Worm (Caenorhabditis elegans) whole organism, L1 larva: ENCODE data around the gene eftu-2.

Source experiments
- C04F5.9 ChIP-seq: sonication (generic microtip); optimal IDR thresholded peaks from 2 replicates; lab custom pipeline; 2016; ENCODE audit warnings: missing genetic modification characterization, missing compliant biosample characterization
- C34B4.2 ChIP-seq: sonication (generic microtip); optimal IDR thresholded peaks from 2 replicates; lab custom pipeline; 2017; ENCODE audit warnings: mild to moderate bottlenecking, missing genetic modification characterization, missing compliant biosample characterization
- F16B12.6 ChIP-seq: fragments of 150-350 bp; optimal IDR thresholded peaks from 2 replicates; lab custom pipeline; 2014; ENCODE audit warnings: missing biosample characterization, missing genetic modification characterization
- Y116A8C.19 ChIP-seq: sonication (generic microtip); optimal IDR thresholded peaks from 2 replicates; lab custom pipeline; 2016; ENCODE audit warnings: missing compliant biosample characterization, missing genetic modification characterization, borderline replicate concordance
- aly-2 ChIP-seq: fragments of 150-350 bp; optimal IDR thresholded peaks from 2 replicates; lab custom pipeline; 2014; ENCODE audit warnings: missing biosample characterization, missing genetic modification characterization
- ceh-63 ChIP-seq: fragments of 200-800 bp; sonication (Bioruptor generic); optimal IDR thresholded peaks from 2 replicates; lab custom pipeline; 2018; ENCODE audit warnings: mild to moderate bottlenecking, missing genetic modification characterization, missing compliant biosample characterization
- ceh-8 ChIP-seq: fragments of 200-800 bp; sonication (Bioruptor generic); optimal IDR thresholded peaks from 2 replicates; lab custom pipeline; 2018; ENCODE audit warnings: mild to moderate bottlenecking, missing genetic modification characterization, moderate library complexity, missing compliant biosample characterization
- ceh-82 ChIP-seq, 3 experiments: fragments of 150-350 bp in 1 of 3; sonication (generic microtip) in 2 of 3; optimal IDR thresholded peaks; 2 replicates each; lab custom pipeline; 2014 to 2017; ENCODE audit warnings: missing biosample characterization in 3 of 3, missing genetic modification characterization in 3 of 3
- ceh-88 ChIP-seq: fragments of 200-800 bp; sonication (Bioruptor generic); IDR thresholded peaks from 2 replicates; pipeline ENCODE4 v1.3.6; 2022; ENCODE audit warnings: missing genetic modification characterization, missing compliant biosample characterization
- dpl-1 ChIP-seq, 3 experiments: fragments of 150-350 bp in 2 of 3; sonication (generic microtip) in 1 of 3; optimal IDR thresholded peaks; 2 replicates each; lab custom pipeline; 2014 to 2017; ENCODE audit warnings: missing biosample characterization in 3 of 3, missing genetic modification characterization in 3 of 3, missing genetic modification reagents in 3 of 3
- dsc-1 ChIP-seq: sonication (generic microtip); optimal IDR thresholded peaks from 2 replicates; lab custom pipeline; 2016; ENCODE audit warnings: mild to moderate bottlenecking, missing genetic modification characterization, missing compliant biosample characterization
- elt-2 ChIP-seq: sonication (generic microtip); optimal IDR thresholded peaks from 2 replicates; lab custom pipeline; 2016; ENCODE audit warnings: missing genetic modification characterization, mild to moderate bottlenecking, inconsistent platforms, missing compliant biosample characterization, missing genetic modification reagents
- fkh-10 ChIP-seq: sonication (generic microtip); optimal IDR thresholded peaks from 2 replicates; lab custom pipeline; 2017; ENCODE audit warnings: missing biosample characterization, missing genetic modification reagents, missing genetic modification characterization
- fkh-4 ChIP-seq: sonication (generic microtip); optimal IDR thresholded peaks from 2 replicates; lab custom pipeline; 2016; ENCODE audit warnings: missing compliant biosample characterization, missing genetic modification characterization, borderline replicate concordance
- fkh-8 ChIP-seq: sonication (generic microtip); optimal IDR thresholded peaks from 2 replicates; lab custom pipeline; 2016; ENCODE audit warnings: mild to moderate bottlenecking, missing genetic modification characterization, missing compliant biosample characterization
- grh-1 ChIP-seq: fragments of 200-800 bp; sonication (Bioruptor generic); IDR thresholded peaks from 2 replicates; pipeline ENCODE4 v1.3.6; 2022; ENCODE audit warnings: missing genetic modification reagents, missing genetic modification characterization, missing compliant biosample characterization
- isw-1 ChIP-seq: fragments of 200-800 bp; sonication (Bioruptor generic); IDR thresholded peaks from 2 replicates; pipeline ENCODE4 v1.3.6; 2022; ENCODE audit warnings: missing genetic modification characterization, missing compliant biosample characterization
- lin-13 ChIP-seq: fragments of 150-350 bp; optimal IDR thresholded peaks from 2 replicates; lab custom pipeline; 2014; ENCODE audit warnings: missing biosample characterization, missing genetic modification reagents, missing genetic modification characterization
- lin-14 ChIP-seq: fragments of 200-800 bp; sonication (Bioruptor generic); optimal IDR thresholded peaks from 2 replicates; lab custom pipeline; 2018; ENCODE audit warnings: mild to moderate bottlenecking, missing genetic modification characterization, moderate library complexity, missing compliant biosample characterization
- lin-15B ChIP-seq: fragments of 150-350 bp; sonication (generic microtip); optimal IDR thresholded peaks from 3 replicates; lab custom pipeline; 2014; ENCODE audit warnings: missing biosample characterization, missing genetic modification characterization
- mab-9 ChIP-seq: fragments of 200-800 bp; sonication (Bioruptor generic); IDR thresholded peaks from 2 replicates; pipeline ENCODE4 v1.3.6; 2022; ENCODE audit warnings: missing genetic modification reagents, missing genetic modification characterization, missing compliant biosample characterization
- mdl-1 ChIP-seq, 2 experiments: fragments of 150-350 bp; optimal IDR thresholded peaks; 2 replicates each; lab custom pipeline; 2014 to 2017; ENCODE audit warnings: missing biosample characterization in 2 of 2, missing genetic modification characterization in 2 of 2, inconsistent platforms in 1 of 2
- nhr-11 ChIP-seq: fragments of 150-350 bp; optimal IDR thresholded peaks from 2 replicates; lab custom pipeline; 2014; ENCODE audit warnings: missing biosample characterization, missing genetic modification characterization
- nhr-12 ChIP-seq: sonication (generic microtip); optimal IDR thresholded peaks from 2 replicates; lab custom pipeline; 2017; ENCODE audit warnings: missing biosample characterization, missing genetic modification characterization
- nhr-20 ChIP-seq: sonication (generic microtip); optimal IDR thresholded peaks from 2 replicates; lab custom pipeline; 2016; ENCODE audit warnings: mild to moderate bottlenecking, missing genetic modification characterization, missing compliant biosample characterization
- nhr-28 ChIP-seq: fragments of 150-350 bp; optimal IDR thresholded peaks from 2 replicates; lab custom pipeline; 2014; ENCODE audit warnings: missing biosample characterization, missing genetic modification characterization
- nhr-47 ChIP-seq: sonication (generic microtip); optimal IDR thresholded peaks from 2 replicates; lab custom pipeline; 2016; ENCODE audit warnings: mild to moderate bottlenecking, missing genetic modification characterization, moderate library complexity, missing compliant biosample characterization
- nhr-71 ChIP-seq: sonication (generic microtip); optimal IDR thresholded peaks from 2 replicates; lab custom pipeline; 2016; ENCODE audit warnings: mild to moderate bottlenecking, missing genetic modification characterization, moderate library complexity, missing compliant biosample characterization
- nhr-76 ChIP-seq: sonication (generic microtip); optimal IDR thresholded peaks from 2 replicates; lab custom pipeline; 2017; ENCODE audit warnings: missing biosample characterization, missing genetic modification characterization
- nhr-84 ChIP-seq: sonication (generic microtip); optimal IDR thresholded peaks from 2 replicates; lab custom pipeline; 2017; ENCODE audit warnings: missing biosample characterization, missing genetic modification characterization
- nhr-90 ChIP-seq: sonication (generic microtip); optimal IDR thresholded peaks from 2 replicates; lab custom pipeline; 2016; ENCODE audit warnings: mild to moderate bottlenecking, missing genetic modification characterization, missing compliant biosample characterization; ENCODE audit not compliant: poor library complexity
- pag-3 ChIP-seq: sonication (generic microtip); optimal IDR thresholded peaks from 2 replicates; lab custom pipeline; 2017; ENCODE audit warnings: missing genetic modification characterization, mild to moderate bottlenecking, missing compliant biosample characterization, antibody characterized with exemption, borderline replicate concordance; ENCODE audit not compliant: insufficient read depth
- pax-3 ChIP-seq: fragments of 200-800 bp; sonication (Bioruptor generic); optimal IDR thresholded peaks from 2 replicates; lab custom pipeline; 2018; ENCODE audit warnings: mild to moderate bottlenecking, missing genetic modification characterization, moderate library complexity, missing compliant biosample characterization
- pqm-1 ChIP-seq: sonication (generic microtip); optimal IDR thresholded peaks from 3 replicates; lab custom pipeline; 2017; ENCODE audit warnings: missing biosample characterization, missing genetic modification characterization
- snpc-4 ChIP-seq: fragments of 150-350 bp; optimal IDR thresholded peaks from 2 replicates; lab custom pipeline; 2014; ENCODE audit warnings: missing biosample characterization, missing genetic modification characterization
- snu-23 ChIP-seq: sonication (generic microtip); optimal IDR thresholded peaks from 2 replicates; lab custom pipeline; 2016; ENCODE audit warnings: missing genetic modification characterization, missing compliant biosample characterization
- swsn-7 ChIP-seq: sonication (generic microtip); optimal IDR thresholded peaks from 2 replicates; lab custom pipeline; 2016; ENCODE audit warnings: missing genetic modification characterization, missing compliant biosample characterization
- tbx-2 ChIP-seq: sonication (generic microtip); optimal IDR thresholded peaks from 2 replicates; lab custom pipeline; 2016; ENCODE audit warnings: missing genetic modification characterization, missing compliant biosample characterization
- tlp-1 ChIP-seq: fragments of 150-350 bp; optimal IDR thresholded peaks from 2 replicates; lab custom pipeline; 2014; ENCODE audit warnings: missing biosample characterization, missing genetic modification characterization
- unc-30 ChIP-seq: sonication (generic microtip); optimal IDR thresholded peaks from 2 replicates; lab custom pipeline; 2017; ENCODE audit warnings: missing biosample characterization, missing genetic modification characterization
- unc-62 ChIP-seq: fragments of 150-350 bp; optimal IDR thresholded peaks from 2 replicates; lab custom pipeline; 2014; ENCODE audit warnings: missing biosample characterization, missing genetic modification reagents, missing genetic modification characterization
- unc-86 ChIP-seq: sonication (generic microtip); optimal IDR thresholded peaks from 2 replicates; lab custom pipeline; 2016; ENCODE audit warnings: missing genetic modification characterization, missing compliant biosample characterization
- vab-15 ChIP-seq: sonication (generic microtip); optimal IDR thresholded peaks from 2 replicates; lab custom pipeline; 2017; ENCODE audit warnings: missing genotype, mild to moderate bottlenecking, missing genetic modification characterization, missing compliant biosample characterization
- xbp-1 ChIP-seq: sonication (generic microtip); optimal IDR thresholded peaks from 2 replicates; lab custom pipeline; 2016; ENCODE audit warnings: missing genetic modification characterization, missing compliant biosample characterization
- zag-1 ChIP-seq: fragments of 150-350 bp; optimal IDR thresholded peaks from 2 replicates; lab custom pipeline; 2014; ENCODE audit warnings: missing biosample characterization, missing genetic modification characterization
- zip-4 ChIP-seq: fragments of 200-800 bp; sonication (Bioruptor generic); optimal IDR thresholded peaks from 2 replicates; lab custom pipeline; 2018; ENCODE audit warnings: mild to moderate bottlenecking, missing genetic modification characterization, moderate library complexity, missing compliant biosample characterization
- ztf-4 ChIP-seq: fragments of 150-350 bp; optimal IDR thresholded peaks from 2 replicates; lab custom pipeline; 2014; ENCODE audit warnings: missing biosample characterization, missing genetic modification characterization

eftu-2 gene

DNA sequence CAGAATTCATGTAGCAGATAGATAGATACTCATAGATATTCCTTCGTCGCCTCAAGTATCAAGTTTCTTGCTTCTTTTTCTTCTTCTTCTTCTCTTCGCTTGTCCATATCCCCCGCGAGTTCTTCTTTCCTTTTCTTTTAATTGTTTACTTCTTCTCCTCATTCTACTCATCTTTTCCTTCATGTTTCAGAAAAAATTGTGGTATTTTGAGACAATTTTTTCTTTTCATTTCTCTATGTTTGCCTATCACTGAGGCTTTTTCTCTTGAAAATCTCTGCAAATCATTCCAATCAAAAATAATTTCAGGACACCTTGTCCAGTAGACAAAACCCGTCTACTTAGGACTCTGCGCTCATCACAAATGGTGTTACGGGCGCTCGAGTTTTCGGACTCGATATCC is 16.4 kb upstream of the eftu-2 start, which contains the start of gene T04C9.1:
Gene T04C9.1 (plus strand): TSS at position 301 of the 400 bp plus-strand sequence.
- TF ChIP-seq fkh-4 (tag; lab: Kevin White, UChicago): no peak
- no peak for TF ChIP-seq ztf-4
- TF ChIP-seq nhr-76 (tag; lab: Kevin White, UChicago): no peak
- TF ChIP-seq F16B12.6 (tag; lab: Kevin White, UChicago): no peak
- no peak for TF ChIP-seq snpc-4 (tag; lab: Kevin White, UChicago)
- no peak for TF ChIP-seq nhr-12 (tag; lab: Kevin White, UChicago)
- no peak for TF ChIP-seq Y116A8C.19 (tag; lab: Kevin White, UChicago)
- no peak for TF ChIP-seq ceh-63 (GFP tag; lab: Kevin White, UChicago)
- TF ChIP-seq dpl-1 (GFP tag; optimal IDR thresholded peaks at IDR 0.05; lab: Kevin White, UChicago): no peak
- TF ChIP-seq ceh-8 (GFP tag; lab: Kevin White, UChicago): no peak

DNA sequence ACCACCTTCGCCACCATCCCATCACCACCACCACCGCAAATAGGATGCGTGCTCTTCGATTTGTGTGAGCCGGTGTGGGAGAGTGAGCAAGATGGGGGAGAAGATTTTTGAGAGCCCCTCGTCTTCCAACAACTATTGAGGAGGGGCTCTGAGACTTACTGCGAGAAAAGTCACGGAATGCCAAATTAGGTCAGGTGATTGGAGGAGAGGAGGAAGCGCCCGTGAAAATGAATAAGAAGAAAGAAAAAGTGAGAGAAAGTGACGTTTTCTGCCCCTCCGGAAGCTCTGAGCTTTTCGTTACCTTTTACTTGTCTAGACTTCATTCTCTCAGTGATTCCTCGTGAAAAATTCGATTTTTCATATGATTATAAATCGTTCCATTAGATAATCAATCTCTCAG is 10.7 kb upstream of the eftu-2 start:
- TF ChIP-seq Y116A8C.19 (tag; lab: Kevin White, UChicago): no peak
- TF ChIP-seq zag-1: no peak
- TF ChIP-seq nhr-71 (tag; lab: Kevin White, UChicago): no peak
- TF ChIP-seq nhr-84 (tag; lab: Kevin White, UChicago): no peak
- no peak for TF ChIP-seq tbx-2
- TF ChIP-seq C34B4.2: no peak
- peak; percentile 37 for TF ChIP-seq ceh-8 (GFP tag; lab: Kevin White, UChicago)
- TF ChIP-seq lin-14 (GFP tag; lab: Kevin White, UChicago): peak; percentile 55
- TF ChIP-seq unc-62: no peak
- TF ChIP-seq grh-1 (GFP tag; lab: Robert Waterston, UW): no peak
- TF ChIP-seq mab-9 (GFP tag; lab: Robert Waterston, UW): 0 out of 2 replicates have a peak, but pooled peaks have one; percentile 7
- TF ChIP-seq pqm-1 (tag; lab: Kevin White, UChicago): no peak
- no peak for TF ChIP-seq tlp-1 (tag; lab: Kevin White, UChicago)
- peak; percentile 67 for TF ChIP-seq unc-86 (tag; lab: Kevin White, UChicago)
- peak; percentile 36 for TF ChIP-seq fkh-8
- TF ChIP-seq, all 84 proteins: peak for 5

DNA sequence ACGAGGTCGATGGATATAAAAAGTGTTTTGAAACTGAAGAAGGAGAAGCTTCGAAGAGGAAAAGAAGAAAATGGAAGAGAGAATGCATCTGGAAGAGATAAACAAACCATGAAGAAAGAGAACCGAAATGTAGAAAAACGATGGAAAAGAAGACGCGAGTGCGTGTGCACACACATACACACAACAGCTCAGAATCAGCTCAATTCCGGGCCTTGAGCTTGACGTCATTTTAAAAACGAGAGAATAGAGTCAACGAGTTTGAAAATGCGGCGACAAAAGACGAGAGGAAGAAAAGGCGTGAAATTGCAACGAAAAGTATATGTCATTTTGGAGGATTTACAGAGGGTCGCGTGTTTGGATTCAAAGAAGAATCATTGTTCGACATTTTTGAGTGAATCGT is 9.7 kb upstream of the eftu-2 start:
- TF ChIP-seq nhr-28 (no peak), lin-13 (GFP tag; lab: Kevin White, UChicago) (no peak), fkh-10 (peak; percentile 15), zip-4 (GFP tag; lab: Kevin White, UChicago) (no peak), xbp-1 (tag; lab: Kevin White, UChicago) (peak; percentile 32), isw-1 (GFP tag; lab: Robert Waterston, UW) (0 out of 2 replicates have a peak, but pooled peaks have one; percentile 7), C04F5.9 (tag; lab: Kevin White, UChicago) (no peak), vab-15 (tag; lab: Kevin White, UChicago) (no peak), ceh-8 (GFP tag; lab: Kevin White, UChicago) (no peak), unc-30 (tag; lab: Kevin White, UChicago) (no peak), swsn-7 (peak; percentile 23), ceh-82 (tag; optimal IDR thresholded peaks at IDR 0.05; lab: Kevin White, UChicago) (peak in 2 of 3 experiments; percentile 14 to 43), ceh-88 (no peak), dsc-1 (tag; lab: Kevin White, UChicago) (peak; percentile 77), pag-3 (no peak), lin-14 (GFP tag; lab: Kevin White, UChicago) (peak; percentile 80), nhr-84 (tag; lab: Kevin White, UChicago) (no peak), snu-23 (GFP tag; lab: Kevin White, UChicago) (peak; percentile 25), nhr-47 (peak; percentile 17), nhr-11 (tag; lab: Kevin White, UChicago) (no peak), Y116A8C.19 (tag; lab: Kevin White, UChicago) (no peak), pax-3 (tag; lab: Kevin White, UChicago) (peak; percentile 44), F16B12.6 (tag; lab: Kevin White, UChicago) (no peak), nhr-90 (tag; lab: Kevin White, UChicago) (no peak), elt-2 (no peak), lin-15B (tag; lab: Kevin White, UChicago) (no peak), mdl-1 (tag; optimal IDR thresholded peaks at IDR 0.05; lab: Kevin White, UChicago) (no peak), nhr-20 (tag; lab: Kevin White, UChicago) (no peak), C34B4.2 (no peak), tbx-2 (no peak), aly-2 (tag; lab: Kevin White, UChicago) (no peak), snpc-4 (tag; lab: Kevin White, UChicago) (no peak), ceh-63 (GFP tag; lab: Kevin White, UChicago) (no peak)
